Worm (Caenorhabditis elegans) whole organism, L3 larva: ENCODE results near the gene B0035.13.

Experiments
- R02D3.7 ChIP-seq: fragments of 150-350 bp; optimal IDR thresholded peaks from 2 replicates; lab custom pipeline; 2014; ENCODE audit warnings: missing biosample characterization, missing genetic modification characterization
- ZK546.5 ChIP-seq: sonication (generic microtip); optimal IDR thresholded peaks from 2 replicates; lab custom pipeline; 2017; ENCODE audit warnings: missing biosample characterization, missing genetic modification characterization
- aly-2 ChIP-seq: fragments of 150-350 bp; optimal IDR thresholded peaks from 2 replicates; lab custom pipeline; 2014; ENCODE audit warnings: missing biosample characterization, missing genetic modification characterization
- ama-1 ChIP-seq: fragments of 150-350 bp; optimal IDR thresholded peaks from 2 replicates; lab custom pipeline; 2018
- ceh-16 ChIP-seq: sonication (generic microtip); optimal IDR thresholded peaks from 2 replicates; lab custom pipeline; 2017; ENCODE audit warnings: missing biosample characterization, missing genetic modification characterization
- ceh-28 ChIP-seq: fragments of 150-350 bp; optimal IDR thresholded peaks from 2 replicates; lab custom pipeline; 2014; ENCODE audit warnings: missing biosample characterization, missing genetic modification reagents, missing genetic modification characterization
- ceh-82 ChIP-seq: fragments of 150-350 bp; optimal IDR thresholded peaks from 2 replicates; lab custom pipeline; 2014; ENCODE audit warnings: missing biosample characterization, missing genetic modification characterization
- daf-12 ChIP-seq: fragments of 150-350 bp; optimal IDR thresholded peaks from 2 replicates; lab custom pipeline; 2014; ENCODE audit warnings: missing biosample characterization, missing genetic modification reagents, missing genetic modification characterization
- egl-27 ChIP-seq: sonication (generic microtip); optimal IDR thresholded peaks from 4 replicates; lab custom pipeline; 2017; ENCODE audit warnings: missing biosample characterization, missing genetic modification reagents, missing genetic modification characterization
- elt-2 ChIP-seq: sonication (generic microtip); optimal IDR thresholded peaks from 2 replicates; lab custom pipeline; 2016; ENCODE audit warnings: missing genetic modification reagents, mild to moderate bottlenecking, missing genetic modification characterization, missing compliant biosample characterization
- eor-1 ChIP-seq, 2 experiments: fragments of 150-350 bp; optimal IDR thresholded peaks; 2 replicates each; lab custom pipeline; 2014 to 2018; ENCODE audit warnings: missing biosample characterization in 2 of 2, missing genetic modification characterization in 2 of 2
- fkh-10 ChIP-seq: sonication (generic microtip); optimal IDR thresholded peaks from 2 replicates; lab custom pipeline; 2017; ENCODE audit warnings: missing biosample characterization, missing genetic modification reagents, missing genetic modification characterization
- fkh-2 ChIP-seq: fragments of 150-350 bp; optimal IDR thresholded peaks from 2 replicates; lab custom pipeline; 2014; ENCODE audit warnings: missing biosample characterization, missing genetic modification reagents, missing genetic modification characterization
- fos-1 ChIP-seq: fragments of 150-350 bp; optimal IDR thresholded peaks from 2 replicates; lab custom pipeline; 2014; ENCODE audit warnings: missing biosample characterization, missing genetic modification characterization
- hmg-11 ChIP-seq: sonication (generic microtip); optimal IDR thresholded peaks from 2 replicates; lab custom pipeline; 2016; ENCODE audit warnings: missing genetic modification characterization, missing compliant biosample characterization
- jun-1 ChIP-seq: fragments of 150-350 bp; optimal IDR thresholded peaks from 2 replicates; lab custom pipeline; 2014; ENCODE audit warnings: missing biosample characterization, missing genetic modification reagents, missing genetic modification characterization
- lin-15B ChIP-seq: fragments of 150-350 bp; optimal IDR thresholded peaks from 2 replicates; lab custom pipeline; 2014; ENCODE audit warnings: missing biosample characterization, missing genetic modification characterization
- lin-39 ChIP-seq: fragments of 150-350 bp; optimal IDR thresholded peaks from 2 replicates; lab custom pipeline; 2018; ENCODE audit warnings: missing biosample characterization, missing genetic modification reagents, missing genetic modification characterization
- lsy-12 ChIP-seq: sonication (generic microtip); optimal IDR thresholded peaks from 2 replicates; lab custom pipeline; 2016; ENCODE audit warnings: mild to moderate bottlenecking, missing genetic modification characterization, missing compliant biosample characterization
- mml-1 ChIP-seq: fragments of 150-350 bp; sonication (generic microtip); optimal IDR thresholded peaks from 3 replicates; lab custom pipeline; 2014; ENCODE audit warnings: missing biosample characterization, missing genetic modification characterization
- nfya-1 ChIP-seq: sonication (generic microtip); optimal IDR thresholded peaks from 2 replicates; lab custom pipeline; 2017; ENCODE audit warnings: missing genetic modification characterization, mild to moderate bottlenecking, missing compliant biosample characterization, antibody characterized with exemption, moderate library complexity; ENCODE audit not compliant: insufficient read depth
- nhr-11 ChIP-seq: fragments of 150-350 bp; optimal IDR thresholded peaks from 2 replicates; lab custom pipeline; 2014; ENCODE audit warnings: missing biosample characterization, missing genetic modification characterization
- nhr-12 ChIP-seq: fragments of 150-350 bp; optimal IDR thresholded peaks from 2 replicates; lab custom pipeline; 2014; ENCODE audit warnings: missing biosample characterization, missing genetic modification characterization
- nhr-23 ChIP-seq: fragments of 150-350 bp; optimal IDR thresholded peaks from 2 replicates; lab custom pipeline; 2014; ENCODE audit warnings: missing biosample characterization, missing genetic modification reagents, missing genetic modification characterization
- nhr-237 ChIP-seq: fragments of 150-350 bp; optimal IDR thresholded peaks from 2 replicates; lab custom pipeline; 2014; ENCODE audit warnings: missing biosample characterization, missing genetic modification characterization
- nhr-25 ChIP-seq: sonication (generic microtip); optimal IDR thresholded peaks from 2 replicates; lab custom pipeline; 2017; ENCODE audit warnings: missing biosample characterization, missing genetic modification characterization
- nhr-28 ChIP-seq: fragments of 150-350 bp; optimal IDR thresholded peaks from 2 replicates; lab custom pipeline; 2014; ENCODE audit warnings: missing biosample characterization, missing genetic modification characterization
- nhr-43 ChIP-seq: sonication (generic microtip); optimal IDR thresholded peaks from 2 replicates; lab custom pipeline; 2016; ENCODE audit warnings: mild to moderate bottlenecking, missing genetic modification characterization, missing compliant biosample characterization; ENCODE audit not compliant: poor library complexity, severe bottlenecking
- nhr-67 ChIP-seq: fragments of 150-350 bp; optimal IDR thresholded peaks from 2 replicates; lab custom pipeline; 2014; ENCODE audit warnings: missing biosample characterization, missing genetic modification characterization
- nhr-76 ChIP-seq: fragments of 150-350 bp; sonication (generic microtip); optimal IDR thresholded peaks from 5 replicates; lab custom pipeline; 2014; ENCODE audit warnings: missing biosample characterization, missing genetic modification characterization
- pha-4 ChIP-seq: fragments of 150-350 bp; optimal IDR thresholded peaks from 2 replicates; lab custom pipeline; 2014; ENCODE audit warnings: missing biosample characterization, missing genetic modification reagents, missing genetic modification characterization
- pqm-1 ChIP-seq: fragments of 150-350 bp; optimal IDR thresholded peaks from 2 replicates; lab custom pipeline; 2017; ENCODE audit warnings: missing biosample characterization, missing genetic modification characterization, inconsistent platforms
- snpc-4 ChIP-seq: fragments of 150-350 bp; optimal IDR thresholded peaks from 2 replicates; lab custom pipeline; 2014; ENCODE audit warnings: missing biosample characterization, missing genetic modification characterization
- tbx-2 ChIP-seq: sonication (generic microtip); optimal IDR thresholded peaks from 2 replicates; lab custom pipeline; 2016; ENCODE audit warnings: mild to moderate bottlenecking, missing genetic modification characterization, missing compliant biosample characterization
- unc-39 ChIP-seq: sonication (generic microtip); optimal IDR thresholded peaks from 4 replicates; lab custom pipeline; 2017; ENCODE audit warnings: missing biosample characterization, missing genetic modification characterization
- unc-62 ChIP-seq: fragments of 150-350 bp; sonication (generic microtip); optimal IDR thresholded peaks from 4 replicates; lab custom pipeline; 2014; ENCODE audit warnings: missing biosample characterization, missing genetic modification reagents, missing genetic modification characterization
- zag-1 ChIP-seq: fragments of 150-350 bp; optimal IDR thresholded peaks from 2 replicates; lab custom pipeline; 2014; ENCODE audit warnings: missing biosample characterization, missing genetic modification characterization
- ztf-4 ChIP-seq: fragments of 150-350 bp; optimal IDR thresholded peaks from 2 replicates; lab custom pipeline; 2014; ENCODE audit warnings: missing biosample characterization, missing genetic modification characterization

The B0035.13 gene

DNA sequence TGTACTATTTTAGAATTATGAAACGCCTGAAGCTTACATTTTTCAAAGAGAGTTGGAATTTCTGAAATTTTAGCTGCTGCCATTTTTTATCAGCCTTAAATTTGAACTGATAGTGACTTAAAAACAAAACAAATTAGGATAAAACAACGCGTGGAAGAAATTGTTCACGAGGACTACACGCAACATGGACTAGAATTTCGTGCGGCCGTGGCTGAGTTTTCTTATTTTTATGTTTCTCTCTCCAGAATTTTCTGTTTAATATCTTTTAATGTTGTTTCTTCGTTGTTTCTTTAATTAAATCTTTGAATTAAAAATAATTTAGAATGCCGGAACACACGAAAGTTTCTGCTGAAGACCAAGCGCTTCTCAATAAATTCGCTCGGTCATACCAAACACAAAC, 8.4 kb upstream of the B0035.13 start, which contains the start of the genes B0035.3, B0035.22 and pfd-4:
Gene B0035.3, minus strand, starts transcription at position 114 of the 400 bp plus-strand sequence.
Gene B0035.22, plus strand, starts transcription at position 269 of the 400 bp plus-strand sequence.
Gene pfd-4, plus strand, starts transcription at position 323 of the 400 bp plus-strand sequence.
- no peak for TF ChIP-seq ztf-4
- TF ChIP-seq nhr-23 (tag; lab: Kevin White, UChicago): peak; percentile 63
- peak; percentile 85 for TF ChIP-seq lin-15B (tag; lab: Kevin White, UChicago)
- no peak for TF ChIP-seq R02D3.7 (tag; lab: Kevin White, UChicago)
- TF ChIP-seq hmg-11 (tag; lab: Kevin White, UChicago): peak; percentile 25
- TF ChIP-seq tbx-2: no peak
- TF ChIP-seq egl-27: no peak
- peak; percentile 3 for TF ChIP-seq nhr-25 (tag; lab: Kevin White, UChicago)
- no peak for TF ChIP-seq eor-1 (tag; optimal IDR thresholded peaks at IDR 0.05; lab: Kevin White, UChicago)
- peak; percentile 18 for TF ChIP-seq snpc-4 (tag; lab: Kevin White, UChicago)
- TF ChIP-seq pha-4 (tag; lab: Kevin White, UChicago): peak; percentile 60
- peak; percentile 62 for TF ChIP-seq nfya-1 (tag; lab: Kevin White, UChicago)
- no peak for TF ChIP-seq nhr-67
- TF ChIP-seq pqm-1 (tag; lab: Kevin White, UChicago): no peak
- TF ChIP-seq nhr-43 (tag; lab: Kevin White, UChicago): peak; percentile 68

- TF ChIP-seq ZK546.5 (tag; lab: Kevin White, UChicago) (no peak), nhr-76 (tag; lab: Kevin White, UChicago) (no peak), nhr-12 (tag; lab: Kevin White, UChicago) (no peak), R02D3.7 (tag; lab: Kevin White, UChicago) (no peak), unc-62 (GFP tag; lab: Kevin White, UChicago) (no peak), hmg-11 (tag; lab: Kevin White, UChicago) (no peak), fkh-2 (no peak), pha-4 (tag; lab: Kevin White, UChicago) (no peak), daf-12 (tag; lab: Kevin White, UChicago) (no peak)
Measured at ce11 chrIV:11313880-11314279, 7.4 kb upstream of the B0035.13 start, which contains the start of gene dnj-2. dnj-2 (minus strand) TSS chrIV:11313980.

DNA sequence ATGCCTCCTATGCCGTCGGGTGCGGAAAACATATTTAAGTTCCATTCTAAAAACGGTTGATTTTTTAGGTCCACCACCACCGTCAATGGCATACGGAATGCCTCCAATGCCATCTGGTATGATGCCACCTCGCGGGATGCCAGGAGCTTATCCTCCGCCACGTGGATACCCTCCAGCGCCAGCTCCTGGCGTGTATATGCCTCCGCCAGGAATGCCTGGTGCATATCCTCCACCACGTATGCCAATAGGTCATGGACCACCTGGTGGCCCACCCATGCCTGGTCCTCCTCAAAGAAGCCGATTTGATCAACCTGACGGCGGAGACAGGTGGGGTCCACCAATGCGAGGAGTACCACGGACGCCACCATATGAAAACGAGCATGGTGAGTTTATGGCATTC, 5.0 kb upstream of the B0035.13 start:
- no peak for TF ChIP-seq pha-4 (tag; lab: Kevin White, UChicago)

DNA sequence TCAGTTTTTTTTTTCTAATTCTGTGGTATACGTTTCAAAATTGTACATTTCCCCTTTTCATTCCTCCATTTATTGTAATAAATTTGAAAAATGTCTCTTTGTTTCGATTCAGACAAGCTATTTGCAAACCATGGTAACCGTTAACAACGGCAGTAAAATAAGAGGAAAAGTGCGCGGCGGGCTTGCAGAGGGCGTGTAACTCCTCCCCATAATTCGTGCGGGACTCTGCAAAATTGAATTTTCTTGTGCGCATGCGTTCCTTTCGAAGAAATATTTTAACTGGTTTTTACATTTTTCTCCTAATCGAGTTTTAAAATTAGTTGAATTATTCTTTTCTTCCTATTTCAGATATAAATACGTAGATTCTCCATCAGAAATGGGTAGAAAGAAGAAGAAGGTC, 4.1 kb upstream of the B0035.13 start, which contains the start of gene znf-207:
Gene znf-207, plus strand, starts transcription at position 349 of the 400 bp plus-strand sequence.
- TF ChIP-seq eor-1 (tag; optimal IDR thresholded peaks at IDR 0.05; lab: Kevin White, UChicago): no peak
- TF ChIP-seq R02D3.7 (tag; lab: Kevin White, UChicago): no peak
- TF ChIP-seq hmg-11 (tag; lab: Kevin White, UChicago): peak; percentile 37
- TF ChIP-seq mml-1: no peak
- no peak for TF ChIP-seq lin-39 (tag; lab: Kevin White, UChicago)
- no peak for TF ChIP-seq nhr-28 (tag; lab: Kevin White, UChicago)
- TF ChIP-seq pha-4 (tag; lab: Kevin White, UChicago): peak; percentile 56
- peak; percentile 2 for TF ChIP-seq nhr-23 (tag; lab: Kevin White, UChicago)
- TF ChIP-seq ceh-16: no peak
- no peak for TF ChIP-seq fos-1 (tag; lab: Kevin White, UChicago)
- TF ChIP-seq nhr-43 (tag; lab: Kevin White, UChicago): no peak
- peak; percentile 2 for TF ChIP-seq fkh-10
- TF ChIP-seq ZK546.5 (tag; lab: Kevin White, UChicago): no peak
- peak; percentile 26 for TF ChIP-seq snpc-4 (tag; lab: Kevin White, UChicago)
- no peak for TF ChIP-seq nhr-12 (tag; lab: Kevin White, UChicago)
- TF ChIP-seq zag-1 (tag; lab: Kevin White, UChicago): no peak
- TF ChIP-seq ceh-28 (tag; lab: Kevin White, UChicago): no peak
- no peak for TF ChIP-seq nhr-237 (tag; lab: Kevin White, UChicago)
- no peak for TF ChIP-seq nhr-11
- TF ChIP-seq ceh-82 (tag; lab: Kevin White, UChicago): no peak
- TF ChIP-seq unc-62 (GFP tag; lab: Kevin White, UChicago): no peak
- no peak for TF ChIP-seq aly-2 (tag; lab: Kevin White, UChicago)
- no peak for TF ChIP-seq unc-39 (tag; lab: Kevin White, UChicago)
- TF ChIP-seq ztf-4: no peak
- TF ChIP-seq pqm-1 (tag; lab: Kevin White, UChicago): no peak
- TF ChIP-seq ama-1 (lab: Kevin White, UChicago): no peak
- no peak for TF ChIP-seq lsy-12 (tag; lab: Kevin White, UChicago)
- no peak for TF ChIP-seq nhr-76 (tag; lab: Kevin White, UChicago)
- TF ChIP-seq nhr-25 (tag; lab: Kevin White, UChicago): no peak
- TF ChIP-seq lin-15B (tag; lab: Kevin White, UChicago): peak; percentile 30
- peak; percentile 7 for TF ChIP-seq elt-2
- no peak for TF ChIP-seq nhr-67
- TF ChIP-seq nfya-1 (tag; lab: Kevin White, UChicago): peak; percentile 59
- no peak for TF ChIP-seq jun-1 (tag; lab: Kevin White, UChicago)
